Fruit fly (Drosophila melanogaster): Measurements from ENCODE around the gene Sidpn.

dm6 chr2L:18986125-18986498 is 41.4 kb upstream of the Sidpn start:
- TF ChIP-seq pan (optimal IDR thresholded peaks at IDR 0.05) (no peak), usp (GFP tag; optimal IDR thresholded peaks at IDR 0.05) (no peak), psq (optimal IDR thresholded peaks at IDR 0.05) (no peak), EcR (GFP tag; optimal IDR thresholded peaks at IDR 0.05) (no peak), Dll (optimal IDR thresholded peaks at IDR 0.05) (no peak)

Measured in whole organism.